Worm (Caenorhabditis elegans): ENCODE results near the gene C09G9.8.

- TF ChIP-seq efl-3 (GFP tag; optimal IDR thresholded peaks at IDR 0.05) (no peak), aly-2 (tag; optimal IDR thresholded peaks at IDR 0.05) (no peak), nhr-47 (tag; optimal IDR thresholded peaks at IDR 0.05) (no peak), nhr-11 (tag; optimal IDR thresholded peaks at IDR 0.05) (no peak), nhr-71 (tag; optimal IDR thresholded peaks at IDR 0.05) (no peak), fkh-10 (GFP tag; optimal IDR thresholded peaks at IDR 0.05) (no peak), ztf-11 (tag; optimal IDR thresholded peaks at IDR 0.05) (no peak), snpc-4 (tag; optimal IDR thresholded peaks at IDR 0.05) (no peak), nhr-237 (tag; optimal IDR thresholded peaks at IDR 0.05) (no peak), nhr-90 (tag; optimal IDR thresholded peaks at IDR 0.05; ENCODE audit: poor library complexity) (no peak), pqm-1 (tag; optimal IDR thresholded peaks at IDR 0.05) (no peak), lin-39 (tag; optimal IDR thresholded peaks at IDR 0.05) (no peak), fos-1 (tag; optimal IDR thresholded peaks at IDR 0.05) (no peak)
Measured at ce11 chrIV:8918790-8919189, 37.5 kb downstream of the C09G9.8 start, which contains the start of gene rap-1.

All from whole organism, L1 larva.